Worm (Caenorhabditis elegans): Measurements from ENCODE around the gene mls-1.
"Not testable (repeated sequence)": the region's sequence is repeated elsewhere in the genome, so short reads cannot be mapped to it uniquely, and the experiment has no call there.

mls-1 gene

ce11 chrIII:7465347-7465746 lies 5.2 kb downstream of the mls-1 start, which contains the start of gene fum-1:
TSS of gene fum-1 (plus strand) at chrIII:7465605.
- peak in 1 of 3 experiments; percentile 37 for TF ChIP-seq lin-35 (GFP tag; optimal IDR thresholded peaks at IDR 0.05)
- 0 out of 2 replicates have a peak, but pooled peaks have one; percentile 29 for TF ChIP-seq ekl-4 (GFP tag; IDR thresholded peaks at IDR 0.05)
- no peak for TF ChIP-seq unc-130 (GFP tag; optimal IDR thresholded peaks at IDR 0.05)
- TF ChIP-seq nhr-80 (tag; optimal IDR thresholded peaks at IDR 0.05): peak; percentile 61
- no peak for TF ChIP-seq him-1 (tag; optimal IDR thresholded peaks at IDR 0.05)
- TF ChIP-seq nhr-179 (tag; optimal IDR thresholded peaks at IDR 0.05): no peak
- TF ChIP-seq somi-1 (GFP tag; optimal IDR thresholded peaks at IDR 0.05): peak; percentile 58
- TF ChIP-seq mcd-1 (GFP tag; IDR thresholded peaks at IDR 0.05): peak; percentile 56
- TF ChIP-seq lin-40 (tag; optimal IDR thresholded peaks at IDR 0.05): peak; percentile 59
- peak; percentile 36 for TF ChIP-seq snpc-3.4 (tag; optimal IDR thresholded peaks at IDR 0.05)
- TF ChIP-seq ceh-27 (GFP tag; optimal IDR thresholded peaks at IDR 0.05): peak; percentile 48
- peak; percentile 10 for TF ChIP-seq lin-54 (GFP tag; optimal IDR thresholded peaks at IDR 0.05)
- no peak for TF ChIP-seq F49E8.2 (tag; optimal IDR thresholded peaks at IDR 0.05; ENCODE audit: insufficient read depth)
- TF ChIP-seq let-607 (tag; optimal IDR thresholded peaks at IDR 0.05): peak in 1 of 2 experiments; percentile 27
- peak; percentile 40; the same call in 1 of the 2 replicates for TF ChIP-seq madf-6 (GFP tag; IDR thresholded peaks at IDR 0.05)
- TF ChIP-seq snpc-4 (GFP tag; optimal IDR thresholded peaks at IDR 0.05): no peak
- TF ChIP-seq snpc-4 (tag; optimal IDR thresholded peaks at IDR 0.05): no peak
- TF ChIP-seq hmg-1.2 (GFP tag; IDR thresholded peaks at IDR 0.05): peak; percentile 76
- TF ChIP-seq attf-5 (GFP tag; optimal IDR thresholded peaks at IDR 0.05): peak; percentile 58
- TF ChIP-seq madf-10 (tag; optimal IDR thresholded peaks at IDR 0.05): peak; percentile 40
- no peak for TF ChIP-seq ceh-58 (GFP tag; IDR thresholded peaks at IDR 0.05)
- TF ChIP-seq hsf-1 (GFP tag; IDR thresholded peaks at IDR 0.05): 0 out of 2 replicates have a peak, but pooled peaks have one; percentile 7
- TF ChIP-seq efl-1 (GFP tag; optimal IDR thresholded peaks at IDR 0.05): peak; percentile 54
- peak; percentile 80 for TF ChIP-seq repo-1 (tag; optimal IDR thresholded peaks at IDR 0.05)
- TF ChIP-seq ceh-91 (GFP tag; IDR thresholded peaks at IDR 0.05): no peak
- peak; percentile 5 for TF ChIP-seq ama-1 (optimal IDR thresholded peaks at IDR 0.05)
- TF ChIP-seq ama-1 (GFP tag; optimal IDR thresholded peaks at IDR 0.05): no peak
- TF ChIP-seq hmg-20 (GFP tag; IDR thresholded peaks at IDR 0.05): 0 out of 2 replicates have a peak, but pooled peaks have one; percentile 11
- TF ChIP-seq attf-6 (GFP tag; IDR thresholded peaks at IDR 0.05): no peak
- no peak for TF ChIP-seq ceh-100 (GFP tag; IDR thresholded peaks at IDR 0.05)
- TF ChIP-seq F10E7.11 (tag; optimal IDR thresholded peaks at IDR 0.05): no peak
- TF ChIP-seq ztf-18 (tag; optimal IDR thresholded peaks at IDR 0.05): peak; percentile 27
- TF ChIP-seq bed-2 (GFP tag; IDR thresholded peaks at IDR 0.05): 0 out of 2 replicates have a peak, but pooled peaks have one; percentile 14
- TF ChIP-seq dox-1 (GFP tag; IDR thresholded peaks at IDR 0.05): peak; percentile 55; the same call in 1 of the 2 replicates
- no peak for TF ChIP-seq zim-3 (tag; optimal IDR thresholded peaks at IDR 0.05)
- TF ChIP-seq lag-1 (GFP tag; IDR thresholded peaks at IDR 0.05): no peak
- TF ChIP-seq ztf-26 (tag; optimal IDR thresholded peaks at IDR 0.05): peak; percentile 55

DNA sequence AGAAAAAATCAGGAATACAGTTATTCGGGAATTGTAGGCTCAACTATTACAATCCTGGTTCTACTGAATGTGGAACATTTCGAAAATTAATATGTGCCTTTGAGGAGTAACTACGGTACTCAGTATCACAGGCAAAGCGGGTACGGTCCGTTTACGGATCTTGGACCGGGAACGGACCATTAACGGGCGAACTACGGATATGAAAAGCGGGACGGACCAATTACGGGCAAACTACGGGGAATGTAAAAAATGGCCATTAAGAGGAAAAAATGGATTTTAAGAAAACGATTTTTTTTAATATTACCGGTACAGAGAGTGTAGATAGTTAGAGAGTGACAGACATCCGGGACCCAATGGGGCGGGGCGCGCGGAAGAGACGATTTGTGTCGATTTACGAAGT lies 8.8 kb downstream of the mls-1 start, which contains the start of gene H14A12.5:
Gene H14A12.5 (minus strand): TSS at position 101 of the 400 bp plus-strand sequence.
- not testable (repeated sequence) for TF ChIP-seq madf-8 (GFP tag; conservative IDR thresholded peaks at IDR 0.05); let-526 (GFP tag; IDR thresholded peaks at IDR 0.05); F49E8.2 (tag; optimal IDR thresholded peaks at IDR 0.05; ENCODE audit: insufficient read depth)

Data from whole organism, young adult.